Worm (Caenorhabditis elegans) whole organism, L1 larva: Measurements from ENCODE around the gene F47B7.3.

ENCODE experiments used
- elt-3 ChIP-seq, 6 experiments: fragments of 150-350 bp in 1 of 6; sonication (generic microtip); optimal IDR thresholded peaks; 2 replicates each; lab custom pipeline; 2017 to 2018; ENCODE audit warnings: missing biosample characterization in 6 of 6, missing genetic modification characterization in 6 of 6, inconsistent platforms in 1 of 6
- fkh-4 ChIP-seq: sonication (generic microtip); optimal IDR thresholded peaks from 2 replicates; lab custom pipeline; 2016; ENCODE audit warnings: missing compliant biosample characterization, missing genetic modification characterization, borderline replicate concordance
- jun-1 ChIP-seq: fragments of 150-350 bp; optimal IDR thresholded peaks from 2 replicates; lab custom pipeline; 2014; ENCODE audit warnings: missing biosample characterization, missing genetic modification reagents, missing genetic modification characterization
- lin-39 ChIP-seq: fragments of 150-350 bp; optimal IDR thresholded peaks from 2 replicates; lab custom pipeline; 2014; ENCODE audit warnings: missing biosample characterization, missing genetic modification reagents, missing genetic modification characterization
- mep-1 ChIP-seq: fragments of 150-350 bp; optimal IDR thresholded peaks from 2 replicates; lab custom pipeline; 2014; ENCODE audit warnings: missing biosample characterization, missing genetic modification characterization
- nhr-90 ChIP-seq: sonication (generic microtip); optimal IDR thresholded peaks from 2 replicates; lab custom pipeline; 2016; ENCODE audit warnings: mild to moderate bottlenecking, missing genetic modification characterization, missing compliant biosample characterization; ENCODE audit not compliant: poor library complexity
- skn-1 ChIP-seq: fragments of 150-350 bp; optimal IDR thresholded peaks from 2 replicates; lab custom pipeline; 2014; ENCODE audit warnings: missing biosample characterization, missing genetic modification characterization
- sptf-1 ChIP-seq: fragments of 150-350 bp; optimal IDR thresholded peaks from 2 replicates; lab custom pipeline; 2014; ENCODE audit warnings: missing biosample characterization, missing genetic modification characterization
- unc-62 ChIP-seq: fragments of 150-350 bp; optimal IDR thresholded peaks from 2 replicates; lab custom pipeline; 2014; ENCODE audit warnings: missing biosample characterization, missing genetic modification reagents, missing genetic modification characterization

ce11 chrX:3795642-3796041 is 31.4 kb upstream of the F47B7.3 start, which contains the start of gene F35A5.5:
- no peak for TF ChIP-seq elt-3 (tag; optimal IDR thresholded peaks at IDR 0.05; lab: Kevin White, UChicago)
- TF ChIP-seq fkh-4 (tag; lab: Kevin White, UChicago): no peak
- no peak for TF ChIP-seq lin-39
- no peak for TF ChIP-seq nhr-90
- TF ChIP-seq jun-1 (tag; lab: Kevin White, UChicago): no peak
- no peak for TF ChIP-seq skn-1
- TF ChIP-seq sptf-1 (tag; lab: Kevin White, UChicago): no peak
- TF ChIP-seq mep-1 (tag; lab: Kevin White, UChicago): no peak
- no peak for TF ChIP-seq unc-62 (GFP tag; lab: Kevin White, UChicago)
